Fruit fly (Drosophila melanogaster): Measurements from ENCODE around the gene Pgant8.

Pgant8 gene

dm6 chr3L:15731832-15732506, 48.3 kb downstream of the Pgant8 start:
- TF ChIP-seq CG8159 (tag; optimal IDR thresholded peaks at IDR 0.05) (peak; percentile 13), Snoo (tag; optimal IDR thresholded peaks at IDR 0.05) (no peak)
